Fruit fly (Drosophila melanogaster) whole organism, embryonic: ENCODE results near the gene CG4586.

ENCODE experiments used
- Atf3 ChIP-seq: fragments of 200-800 bp; sonication (Bioruptor generic); optimal IDR thresholded peaks from 3 replicates; lab custom pipeline; 2016; ENCODE audit warnings: missing biosample characterization, missing genetic modification characterization
- B-H2 ChIP-seq: fragments of 200-800 bp; sonication (Bioruptor generic); optimal IDR thresholded peaks from 2 replicates; lab custom pipeline; 2018; ENCODE audit warnings: missing biosample characterization, mild to moderate bottlenecking, missing genetic modification characterization
- CG10209 ChIP-seq: fragments of 200-800 bp; sonication (Bioruptor generic); optimal IDR thresholded peaks from 3 replicates; lab custom pipeline; 2017; ENCODE audit warnings: missing biosample characterization, mild to moderate bottlenecking, missing genetic modification characterization, missing genetic modification reagents
- CG1233 ChIP-seq: fragments of 200-800 bp; sonication (Bioruptor generic); optimal IDR thresholded peaks from 4 replicates; lab custom pipeline; 2018; ENCODE audit warnings: missing biosample characterization, mild to moderate bottlenecking, missing genetic modification characterization
- CG13123 ChIP-seq: fragments of 200-800 bp; sonication (Bioruptor generic); optimal IDR thresholded peaks from 2 replicates; lab custom pipeline; 2016; ENCODE audit warnings: missing biosample characterization, missing genetic modification characterization
- CG13287 ChIP-seq: fragments of 200-800 bp; sonication (Bioruptor generic); IDR thresholded peaks from 2 replicates; pipeline ENCODE4 v1.3.6; 2022; ENCODE audit warnings: missing biosample characterization, missing genetic modification characterization; ENCODE audit not compliant: partially characterized antibody
- CG13296 ChIP-seq: fragments of 200-800 bp; sonication (Bioruptor generic); optimal IDR thresholded peaks from 3 replicates; lab custom pipeline; 2018; ENCODE audit warnings: missing biosample characterization, mild to moderate bottlenecking, missing genetic modification characterization
- CG17328 ChIP-seq: fragments of 200-800 bp; sonication (Bioruptor generic); IDR thresholded peaks from 2 replicates; pipeline ENCODE4 v1.3.6; 2022; ENCODE audit warnings: missing biosample characterization, missing genetic modification characterization
- CG18476 ChIP-seq: fragments of 200-800 bp; sonication (Bioruptor generic); optimal IDR thresholded peaks from 2 replicates; lab custom pipeline; 2016; ENCODE audit warnings: missing biosample characterization, mild to moderate bottlenecking, missing genetic modification characterization
- CG18764 ChIP-seq: fragments of 200-800 bp; sonication (Bioruptor generic); optimal IDR thresholded peaks from 3 replicates; lab custom pipeline; 2016; ENCODE audit warnings: missing biosample characterization, missing genetic modification characterization
- CG2120 ChIP-seq: fragments of 200-800 bp; sonication (Bioruptor generic); optimal IDR thresholded peaks from 3 replicates; lab custom pipeline; 2016; ENCODE audit warnings: missing biosample characterization, missing genetic modification characterization
- CG2678 ChIP-seq: fragments of 200-800 bp; sonication (Bioruptor generic); optimal IDR thresholded peaks from 3 replicates; lab custom pipeline; 2019; ENCODE audit warnings: missing biosample characterization, mild to moderate bottlenecking, missing genetic modification characterization, moderate library complexity
- CG31365 ChIP-seq: fragments of 200-800 bp; sonication (Bioruptor generic); optimal IDR thresholded peaks from 2 replicates; lab custom pipeline; 2018; ENCODE audit warnings: missing biosample characterization, mild to moderate bottlenecking, missing genetic modification characterization
- CG31441 ChIP-seq: fragments of 200-800 bp; sonication (Bioruptor generic); IDR thresholded peaks from 2 replicates; pipeline ENCODE4 v1.3.6; 2022; ENCODE audit warnings: missing biosample characterization, missing genetic modification characterization
- CG4360 ChIP-seq: fragments of 200-800 bp; sonication (Bioruptor generic); IDR thresholded peaks from 2 replicates; pipeline ENCODE4 v1.3.6; 2022; ENCODE audit warnings: missing biosample characterization, missing genetic modification characterization
- CG4820 ChIP-seq: fragments of 200-800 bp; sonication (Bioruptor generic); optimal IDR thresholded peaks from 3 replicates; lab custom pipeline; 2016; ENCODE audit warnings: missing biosample characterization, missing genetic modification characterization
- CG5245 ChIP-seq: fragments of 200-800 bp; sonication (Bioruptor generic); optimal IDR thresholded peaks from 3 replicates; lab custom pipeline; 2016; ENCODE audit warnings: missing biosample characterization, missing genetic modification characterization
- CG7271 ChIP-seq: fragments of 200-800 bp; sonication (Bioruptor generic); optimal IDR thresholded peaks from 2 replicates; lab custom pipeline; 2018; ENCODE audit warnings: missing biosample characterization, mild to moderate bottlenecking, missing genetic modification characterization, moderate library complexity
- CG8478 ChIP-seq: fragments of >200 bp; optimal IDR thresholded peaks from 2 replicates; lab custom pipeline; 2018
- CG9797 ChIP-seq: fragments of 200-800 bp; sonication (Bioruptor generic); optimal IDR thresholded peaks from 3 replicates; lab custom pipeline; 2018; ENCODE audit warnings: missing biosample characterization, mild to moderate bottlenecking, missing genetic modification characterization
- CG9817 ChIP-seq: fragments of 200-800 bp; sonication (Bioruptor generic); optimal IDR thresholded peaks from 2 replicates; lab custom pipeline; 2018; ENCODE audit warnings: missing biosample characterization, mild to moderate bottlenecking, missing genetic modification characterization, moderate library complexity
- Dad ChIP-seq: fragments of 200-800 bp; sonication (Bioruptor generic); optimal IDR thresholded peaks from 3 replicates; lab custom pipeline; 2016; ENCODE audit warnings: missing biosample characterization, missing genetic modification characterization
- Dek ChIP-seq: fragments of 200-800 bp; sonication (Bioruptor generic); optimal IDR thresholded peaks from 3 replicates; lab custom pipeline; 2019; ENCODE audit warnings: missing biosample characterization, mild to moderate bottlenecking, missing genetic modification characterization, moderate library complexity
- Dip2 ChIP-seq: fragments of 200-800 bp; sonication (Bioruptor generic); IDR thresholded peaks from 2 replicates; pipeline ENCODE4 v1.3.6; 2022; ENCODE audit warnings: missing biosample characterization, missing genetic modification characterization
- Doc2 ChIP-seq: fragments of 200-800 bp; sonication (Bioruptor generic); IDR thresholded peaks from 2 replicates; pipeline ENCODE4 v1.3.6; 2022; ENCODE audit warnings: missing biosample characterization, missing genetic modification characterization
- NC2β ChIP-seq: fragments of 200-800 bp; sonication (Bioruptor generic); optimal IDR thresholded peaks from 2 replicates; lab custom pipeline; 2016; ENCODE audit warnings: missing biosample characterization, missing genetic modification characterization
- NK7.1 ChIP-seq: fragments of 200-800 bp; sonication (Bioruptor generic); optimal IDR thresholded peaks from 3 replicates; lab custom pipeline; 2016; ENCODE audit warnings: missing biosample characterization, missing genetic modification characterization
- Oli ChIP-seq: fragments of 200-800 bp; sonication (Bioruptor generic); optimal IDR thresholded peaks from 2 replicates; lab custom pipeline; 2018; ENCODE audit warnings: missing biosample characterization, mild to moderate bottlenecking, missing genetic modification characterization, moderate library complexity
- Opbp ChIP-seq: fragments of 200-800 bp; sonication (Bioruptor generic); IDR thresholded peaks from 3 replicates; pipeline ENCODE4 v1.3.6; 2022; ENCODE audit warnings: missing biosample characterization, missing genetic modification characterization; ENCODE audit not compliant: partially characterized antibody
- Scr ChIP-seq: fragments of 200-800 bp; sonication (Bioruptor generic); IDR thresholded peaks from 2 replicates; pipeline ENCODE4 v1.3.6; 2022; ENCODE audit warnings: missing biosample characterization, missing genetic modification characterization; ENCODE audit not compliant: partially characterized antibody
- Six4 ChIP-seq: fragments of 200-800 bp; sonication (Bioruptor generic); optimal IDR thresholded peaks from 2 replicates; lab custom pipeline; 2016; ENCODE audit warnings: missing biosample characterization, missing genetic modification characterization
- Usf ChIP-seq: fragments of 200-800 bp; sonication (Bioruptor generic); optimal IDR thresholded peaks from 2 replicates; lab custom pipeline; 2017; ENCODE audit warnings: missing genotype, missing biosample characterization, missing genetic modification characterization
- al ChIP-seq: fragments of 200-800 bp; sonication (Bioruptor generic); IDR thresholded peaks from 2 replicates; pipeline ENCODE4 v1.3.6; 2022; ENCODE audit warnings: missing biosample characterization, missing genetic modification characterization
- amos ChIP-seq: fragments of 200-800 bp; sonication (Bioruptor generic); IDR thresholded peaks from 2 replicates; pipeline ENCODE4 v1.3.6; 2022; ENCODE audit warnings: missing biosample characterization, missing genetic modification characterization; ENCODE audit not compliant: partially characterized antibody
- fd64A ChIP-seq: fragments of 200-800 bp; sonication (Bioruptor generic); optimal IDR thresholded peaks from 3 replicates; lab custom pipeline; 2018; ENCODE audit warnings: missing biosample characterization, mild to moderate bottlenecking, missing genetic modification characterization
- gce ChIP-seq: fragments of 200-800 bp; sonication (Bioruptor generic); IDR thresholded peaks from 3 replicates; pipeline ENCODE4 v1.3.6; 2022; ENCODE audit warnings: missing biosample characterization, missing genetic modification characterization
- grau ChIP-seq: fragments of 200-800 bp; optimal IDR thresholded peaks from 3 replicates; lab custom pipeline; 2019; ENCODE audit warnings: missing biosample characterization, mild to moderate bottlenecking, missing genetic modification characterization, moderate library complexity
- gt ChIP-seq: fragments of 200-800 bp; sonication (Bioruptor generic); IDR thresholded peaks from 2 replicates; pipeline ENCODE4 v1.3.6; 2022; ENCODE audit warnings: missing biosample characterization, missing genetic modification characterization
- her ChIP-seq: fragments of 200-800 bp; sonication (Bioruptor generic); optimal IDR thresholded peaks from 2 replicates; lab custom pipeline; 2016; ENCODE audit warnings: missing biosample characterization, missing genetic modification characterization
- klu ChIP-seq: fragments of 200-800 bp; sonication (Bioruptor generic); IDR thresholded peaks from 2 replicates; pipeline ENCODE4 v1.3.6; 2022; ENCODE audit warnings: missing biosample characterization, missing genetic modification characterization
- kni ChIP-seq: fragments of 200-800 bp; sonication (Bioruptor generic); optimal IDR thresholded peaks from 3 replicates; lab custom pipeline; 2017; ENCODE audit warnings: mild to moderate bottlenecking, missing biosample characterization, missing genetic modification reagents, missing genetic modification characterization
- lilli ChIP-seq: fragments of 200-800 bp; sonication (Bioruptor generic); optimal IDR thresholded peaks from 3 replicates; lab custom pipeline; 2016; ENCODE audit warnings: missing biosample characterization, missing genetic modification characterization
- nerfin-2 ChIP-seq: fragments of 200-800 bp; sonication (Bioruptor generic); IDR thresholded peaks from 2 replicates; pipeline ENCODE4 v1.3.6; 2022; ENCODE audit warnings: missing biosample characterization, missing genetic modification characterization; ENCODE audit not compliant: partially characterized antibody
- nom ChIP-seq: fragments of 200-800 bp; sonication (Bioruptor generic); optimal IDR thresholded peaks from 2 replicates; lab custom pipeline; 2017; ENCODE audit warnings: missing biosample characterization, missing genetic modification characterization, mild to moderate bottlenecking, moderate library complexity, missing genetic modification reagents
- psq ChIP-seq: fragments of 200-800 bp; sonication (Bioruptor generic); optimal IDR thresholded peaks from 2 replicates; lab custom pipeline; 2017; ENCODE audit warnings: missing biosample characterization, missing genetic modification characterization
- so ChIP-seq: fragments of 200-800 bp; sonication (Bioruptor generic); IDR thresholded peaks from 3 replicates; pipeline ENCODE4 v1.3.6; 2022; ENCODE audit warnings: missing biosample characterization, missing genetic modification characterization
- sr ChIP-seq: fragments of 200-800 bp; sonication (Bioruptor generic); IDR thresholded peaks from 3 replicates; pipeline ENCODE4 v1.3.6; 2022; ENCODE audit warnings: missing biosample characterization, missing genetic modification characterization
- trem ChIP-seq: fragments of 200-800 bp; optimal IDR thresholded peaks from 3 replicates; lab custom pipeline; 2019; ENCODE audit warnings: missing biosample characterization, mild to moderate bottlenecking, missing genetic modification characterization, moderate library complexity
- wek ChIP-seq: fragments of 200-800 bp; sonication (Bioruptor generic); optimal IDR thresholded peaks from 3 replicates; lab custom pipeline; 2018; ENCODE audit warnings: missing biosample characterization, mild to moderate bottlenecking, missing genetic modification characterization, moderate library complexity

The CG4586 gene

DNA sequence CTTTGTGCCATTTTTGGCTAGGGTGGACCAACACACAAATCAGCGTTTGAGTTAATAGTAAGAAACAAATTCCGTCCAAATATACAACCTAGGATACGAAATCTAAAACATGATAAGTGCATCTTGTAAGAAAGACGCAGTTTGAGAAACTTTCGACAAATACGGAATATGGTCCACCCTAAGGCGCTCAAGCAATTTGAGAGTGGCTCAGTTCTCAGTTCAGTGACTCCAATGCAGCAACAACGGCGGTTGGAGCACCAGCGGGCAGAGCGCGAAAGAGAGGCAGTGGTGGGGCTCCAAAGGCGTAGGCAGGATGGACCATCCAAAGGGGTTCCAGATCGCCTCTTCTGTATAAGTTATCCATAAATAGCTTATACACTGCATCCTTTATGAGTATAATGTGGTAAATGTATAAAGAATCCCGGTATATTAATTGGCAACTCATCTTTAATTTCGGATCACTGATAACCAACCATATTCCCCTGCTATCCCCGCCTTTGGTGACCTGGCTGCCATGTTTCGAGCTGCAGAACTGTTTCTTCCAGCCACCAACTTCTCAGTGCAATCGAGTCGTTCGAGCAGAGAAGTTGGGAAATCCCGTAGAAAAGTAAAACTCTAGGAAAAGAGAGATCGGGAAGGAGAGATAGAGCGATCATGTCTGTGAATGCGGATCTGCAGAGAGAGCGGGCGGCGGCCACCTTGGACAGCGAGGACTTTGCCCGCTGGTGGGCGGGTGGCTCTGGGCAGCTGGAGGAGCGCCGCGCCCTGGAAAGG is at the start of gene CG4586 (continued):
- TF ChIP-seq CG2678 (tag; lab: Kevin White, UChicago) (peak; percentile 96), nerfin-2 (GFP tag; lab: Robert Waterston, UW) (no peak), CG1233 (GFP tag; lab: Kevin White, UChicago) (peak; percentile 94), CG18764 (GFP tag; lab: Kevin White, UChicago) (peak; percentile 94), CG9817 (tag; lab: Kevin White, UChicago) (peak; percentile 90), Oli (tag; lab: Kevin White, UChicago) (peak; percentile 93), NK7.1 (GFP tag; lab: Kevin White, UChicago) (peak; percentile 92), her (GFP tag; lab: Kevin White, UChicago) (peak; percentile 97), Doc2 (GFP tag; lab: Robert Waterston, UW) (peak; percentile 65; the same call in 1 of the 2 replicates), grau (peak; percentile 93), Opbp (GFP tag; lab: Robert Waterston, UW) (no peak), CG13296 (peak; percentile 98), Scr (GFP tag; lab: Robert Waterston, UW) (no peak), CG2120 (GFP tag; lab: Kevin White, UChicago) (peak; percentile 97), fd64A (GFP tag; lab: Kevin White, UChicago) (peak; percentile 90), Dek (peak; percentile 92), Dad (GFP tag; lab: Kevin White, UChicago) (peak; percentile 91), gt (GFP tag; lab: Robert Waterston, UW) (no peak), CG31441 (GFP tag; lab: Robert Waterston, UW) (peak; percentile 96), Six4 (peak; percentile 96), CG4360 (peak; percentile 66), al (GFP tag; lab: Robert Waterston, UW) (peak; percentile 85), psq (GFP tag; lab: Kevin White, UChicago) (peak; percentile 54), lilli (GFP tag; lab: Kevin White, UChicago) (peak; percentile 96), CG13287 (GFP tag; lab: Robert Waterston, UW) (no peak), CG4820 (GFP tag; lab: Kevin White, UChicago) (peak; percentile 88), CG7271 (tag; lab: Kevin White, UChicago) (peak; percentile 65), CG8478 (lab: Kevin White, UChicago) (no peak), sr (GFP tag; lab: Robert Waterston, UW) (peak; percentile 89), so (peak; percentile 98), nom (GFP tag; lab: Kevin White, UChicago) (peak; percentile 99), CG31365 (tag; lab: Kevin White, UChicago) (peak; percentile 92), CG13123 (GFP tag; lab: Kevin White, UChicago) (peak; percentile 87), kni (peak; percentile 34), Usf (GFP tag; lab: Kevin White, UChicago) (peak; percentile 75), amos (GFP tag; lab: Robert Waterston, UW) (no peak), Atf3 (GFP tag; lab: Kevin White, UChicago) (peak; percentile 85), gce (GFP tag; lab: Robert Waterston, UW) (peak; percentile 92), CG18476 (GFP tag; lab: Kevin White, UChicago) (peak; percentile 95), klu (GFP tag; lab: Robert Waterston, UW) (peak; percentile 74), Dip2 (GFP tag; lab: Robert Waterston, UW) (no peak), wek (GFP tag; lab: Kevin White, UChicago) (peak; percentile 94), NC2β (peak; percentile 94), CG9797 (peak; percentile 22), CG5245 (peak; percentile 92), CG17328 (GFP tag; lab: Robert Waterston, UW) (peak; percentile 95), trem (tag; lab: Kevin White, UChicago) (peak; percentile 91), B-H2 (GFP tag; lab: Kevin White, UChicago) (peak; percentile 93), CG10209 (GFP tag; lab: Kevin White, UChicago) (peak; percentile 94)
